Worm (Caenorhabditis elegans) whole organism, L4/young adult: ENCODE measurements around the gene srlf-15.

ENCODE experiments used
- W03F9.2 ChIP-seq: fragments of 150-350 bp; optimal IDR thresholded peaks from 2 replicates; lab custom pipeline; 2014; ENCODE audit warnings: missing biosample characterization, missing genetic modification characterization
- dao-5 ChIP-seq: sonication (generic microtip); optimal IDR thresholded peaks from 2 replicates; lab custom pipeline; 2016; ENCODE audit warnings: missing genotype, missing genetic modification characterization, moderate library complexity, missing compliant biosample characterization
- him-1 ChIP-seq: sonication (generic microtip); optimal IDR thresholded peaks from 2 replicates; lab custom pipeline; 2016; ENCODE audit warnings: missing genotype, missing genetic modification reagents, missing genetic modification characterization, missing compliant biosample characterization

ce11 chrII:11040140-11040539, 4.3 kb downstream of the srlf-15 start:
- TF ChIP-seq dao-5 (tag; lab: Kevin White, UChicago) (no peak), W03F9.2 (no peak), him-1 (tag; lab: Kevin White, UChicago) (no peak)
